Fruit fly (Drosophila melanogaster) whole organism, prepupa: ENCODE measurements around the gene Atf3.
A peak's percentile ranks its signal among the peaks of the same experiment; 100 is the strongest.

Experiments
- CG16779 ChIP-seq: fragments of 200-800 bp; sonication (Bioruptor generic); optimal IDR thresholded peaks from 3 replicates; lab custom pipeline; 2017; ENCODE audit warnings: missing biosample characterization, mild to moderate bottlenecking, missing genetic modification characterization
- CG34406 ChIP-seq: fragments of 200-800 bp; sonication (Bioruptor generic); optimal IDR thresholded peaks from 3 replicates; lab custom pipeline; 2016; ENCODE audit warnings: missing biosample characterization, missing genetic modification characterization
- CG6163 ChIP-seq: fragments of 200-800 bp; sonication (Bioruptor generic); IDR thresholded peaks from 3 replicates; pipeline ENCODE4 v1.3.6; 2022; ENCODE audit warnings: missing biosample characterization, missing genetic modification characterization
- CG6792 ChIP-seq: fragments of 200-800 bp; sonication (Bioruptor generic); optimal IDR thresholded peaks from 3 replicates; lab custom pipeline; 2016; ENCODE audit warnings: missing biosample characterization, missing genetic modification characterization
- Ets21C ChIP-seq: fragments of 200-800 bp; sonication (Bioruptor generic); optimal IDR thresholded peaks from 3 replicates; lab custom pipeline; 2016; ENCODE audit warnings: missing biosample characterization, missing genetic modification characterization
- Sox15 ChIP-seq: fragments of 200-800 bp; sonication (Bioruptor generic); optimal IDR thresholded peaks from 3 replicates; lab custom pipeline; 2016; ENCODE audit warnings: missing biosample characterization, missing genetic modification characterization
- acj6 ChIP-seq: fragments of 200-800 bp; sonication (Bioruptor generic); optimal IDR thresholded peaks from 3 replicates; lab custom pipeline; 2016; ENCODE audit warnings: missing biosample characterization, missing genetic modification characterization
- dac ChIP-seq: fragments of 200-800 bp; sonication (Bioruptor generic); optimal IDR thresholded peaks from 2 replicates; lab custom pipeline; 2017; ENCODE audit warnings: missing biosample characterization, mild to moderate bottlenecking, missing genetic modification characterization
- eg ChIP-seq: fragments of 200-800 bp; sonication (Bioruptor generic); IDR thresholded peaks from 3 replicates; pipeline ENCODE4 v1.3.6; 2022; ENCODE audit warnings: missing biosample characterization, missing genetic modification characterization
- lz ChIP-seq: fragments of 200-800 bp; sonication (Bioruptor generic); optimal IDR thresholded peaks from 3 replicates; lab custom pipeline; 2016; ENCODE audit warnings: missing biosample characterization, missing genetic modification characterization

- peak; percentile 86 for TF ChIP-seq CG34406 (GFP tag; lab: Kevin White, UChicago)
- no peak for TF ChIP-seq eg (GFP tag; lab: Robert Waterston, UW)
- peak; percentile 82 for TF ChIP-seq Ets21C (GFP tag; lab: Kevin White, UChicago)
- peak; percentile 88 for TF ChIP-seq CG6792
- TF ChIP-seq dac (GFP tag; lab: Kevin White, UChicago): no peak
- peak; percentile 87 for TF ChIP-seq Sox15
- peak; percentile 85 for TF ChIP-seq acj6
- TF ChIP-seq CG16779: peak; percentile 60
- TF ChIP-seq CG6163 (GFP tag; lab: Robert Waterston, UW): peak; percentile 74
- TF ChIP-seq lz (GFP tag; lab: Kevin White, UChicago): peak; percentile 89
Measured at dm6 chrX:1248735-1249134, 26.3 kb downstream of the Atf3 start.
